Fruit fly (Drosophila melanogaster): ENCODE measurements around the gene CG4686.

CG4686 gene

DNA sequence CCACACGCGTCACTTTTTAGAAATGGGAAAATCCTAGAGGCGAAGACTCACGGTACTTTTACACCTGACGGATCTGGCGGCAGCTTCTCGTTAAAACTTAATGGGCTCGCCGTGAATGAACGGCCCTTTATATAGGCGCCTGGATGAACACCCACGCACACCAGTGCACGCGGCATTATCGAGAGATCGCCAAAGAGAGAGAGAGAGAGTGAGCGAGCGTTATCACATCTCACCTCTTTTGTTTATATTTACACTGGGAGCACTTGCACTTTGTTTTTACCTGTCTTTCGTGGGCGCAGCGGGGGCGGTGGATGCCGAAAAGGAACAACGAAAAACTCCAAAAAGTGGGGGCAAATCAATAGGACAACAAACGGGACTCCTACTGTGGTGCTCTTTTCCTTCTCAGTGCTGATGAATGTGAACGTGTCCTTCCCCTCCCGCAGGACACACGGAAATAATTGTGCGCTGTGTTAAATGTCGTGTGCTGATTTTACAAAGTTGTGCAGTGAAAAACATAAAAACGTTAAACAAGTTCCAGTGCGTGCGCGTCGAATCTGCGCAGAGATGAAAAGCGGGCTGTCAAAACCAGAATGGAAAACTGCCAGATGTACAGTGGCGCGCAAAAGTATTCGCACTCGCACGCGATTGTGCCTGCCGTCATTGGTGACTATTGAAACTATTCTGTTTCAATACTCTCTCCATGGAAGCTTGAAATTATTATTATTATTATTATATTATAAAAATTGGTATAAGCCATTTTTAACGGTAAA is 11.0 kb downstream of the CG4686 start, which contains the start of gene Mrp5 (continued):
- no peak for TF ChIP-seq CHES-1-like (GFP tag; optimal IDR thresholded peaks at IDR 0.05)
- TF ChIP-seq Hr39 (optimal IDR thresholded peaks at IDR 0.05), result no peak
- TF ChIP-seq Dip3 (GFP tag; optimal IDR thresholded peaks at IDR 0.05), result no peak
- no peak for TF ChIP-seq tup (GFP tag; optimal IDR thresholded peaks at IDR 0.05)
- TF ChIP-seq Six4 (GFP tag; optimal IDR thresholded peaks at IDR 0.05), result no peak
- no peak for TF ChIP-seq CG5245 (GFP tag; optimal IDR thresholded peaks at IDR 0.05)
- peak; percentile 24 for TF ChIP-seq gro (GFP tag; optimal IDR thresholded peaks at IDR 0.05)
- TF ChIP-seq CG31388 (GFP tag; optimal IDR thresholded peaks at IDR 0.05), result no peak
- peak; percentile 80 for TF ChIP-seq slbo (GFP tag; IDR thresholded peaks at IDR 0.05)
- TF ChIP-seq vnd (GFP tag; IDR thresholded peaks at IDR 0.05; ENCODE audit: partially characterized antibody), result no peak
- TF ChIP-seq ttk (GFP tag; IDR thresholded peaks at IDR 0.05), result 0 out of 2 replicates have a peak, but pooled peaks have one; percentile 12
- no peak for TF ChIP-seq CG13123 (GFP tag; optimal IDR thresholded peaks at IDR 0.05)
- TF ChIP-seq Ssrp (tag; optimal IDR thresholded peaks at IDR 0.05), result no peak
- no peak for TF ChIP-seq Mes4 (GFP tag; optimal IDR thresholded peaks at IDR 0.05)
- TF ChIP-seq oc (tag; optimal IDR thresholded peaks at IDR 0.05), result no peak
- no peak for TF ChIP-seq Dip2 (GFP tag; IDR thresholded peaks at IDR 0.05)
- TF ChIP-seq CG10979 (tag; optimal IDR thresholded peaks at IDR 0.05), result peak; percentile 20
- peak; percentile 60 for TF ChIP-seq Ada2b (GFP tag; IDR thresholded peaks at IDR 0.05)
- no peak for TF ChIP-seq nau (GFP tag; optimal IDR thresholded peaks at IDR 0.05)
- TF ChIP-seq maf-S (GFP tag; optimal IDR thresholded peaks at IDR 0.05), result no peak
- peak; percentile 63 for TF ChIP-seq sob (GFP tag; IDR thresholded peaks at IDR 0.05)
- TF ChIP-seq CG2202 (tag; optimal IDR thresholded peaks at IDR 0.05), result no peak
- TF ChIP-seq CG6272 (GFP tag; IDR thresholded peaks at IDR 0.05), result no peak
- TF ChIP-seq NC2α (GFP tag; optimal IDR thresholded peaks at IDR 0.05), result no peak
- no peak for TF ChIP-seq CG15601 (tag; optimal IDR thresholded peaks at IDR 0.05)
- no peak for TF ChIP-seq pb (GFP tag; optimal IDR thresholded peaks at IDR 0.05)
- TF ChIP-seq bowl (GFP tag; IDR thresholded peaks at IDR 0.05), result no peak
- TF ChIP-seq CG7786 (GFP tag; optimal IDR thresholded peaks at IDR 0.05), result no peak
- TF ChIP-seq CG1603 (tag; optimal IDR thresholded peaks at IDR 0.05), result no peak
- peak; percentile 53; the same call in 1 of the 2 replicates for TF ChIP-seq CG14014 (GFP tag; IDR thresholded peaks at IDR 0.05)
- TF ChIP-seq vfl (GFP tag; optimal IDR thresholded peaks at IDR 0.05), result no peak
- TF ChIP-seq CG6791 (GFP tag; IDR thresholded peaks at IDR 0.05; ENCODE audit: partially characterized antibody), result no peak
- TF ChIP-seq sqz (GFP tag; optimal IDR thresholded peaks at IDR 0.05), result no peak
- no peak for TF ChIP-seq psq (GFP tag; optimal IDR thresholded peaks at IDR 0.05)
- no peak for TF ChIP-seq CG9876 (GFP tag; optimal IDR thresholded peaks at IDR 0.05)
- TF ChIP-seq CG1647 (GFP tag; optimal IDR thresholded peaks at IDR 0.05), result no peak
- no peak for TF ChIP-seq Atf3 (GFP tag; optimal IDR thresholded peaks at IDR 0.05)
- peak; percentile 57 for TF ChIP-seq CG6689 (GFP tag; IDR thresholded peaks at IDR 0.05)
- TF ChIP-seq z (GFP tag; IDR thresholded peaks at IDR 0.05), result no peak
- no peak for TF ChIP-seq CG14965 (GFP tag; optimal IDR thresholded peaks at IDR 0.05; ENCODE audit: borderline replicate concordance)
- TF ChIP-seq CG7271 (tag; optimal IDR thresholded peaks at IDR 0.05), result no peak
- no peak for TF ChIP-seq zfh2 (GFP tag; optimal IDR thresholded peaks at IDR 0.05)
- peak; percentile 48 for TF ChIP-seq CG11696 (GFP tag; IDR thresholded peaks at IDR 0.05)
- peak; percentile 37 for TF ChIP-seq CG1602 (GFP tag; optimal IDR thresholded peaks at IDR 0.05)
- TF ChIP-seq luna (GFP tag; optimal IDR thresholded peaks at IDR 0.05), result no peak
- TF ChIP-seq mld (GFP tag; IDR thresholded peaks at IDR 0.05; ENCODE audit: partially characterized antibody), result no peak
- no peak for TF ChIP-seq Hr78 (GFP tag; optimal IDR thresholded peaks at IDR 0.05)
- peak; percentile 56 for TF ChIP-seq nom (GFP tag; optimal IDR thresholded peaks at IDR 0.05)
- TF ChIP-seq Hmr (GFP tag; optimal IDR thresholded peaks at IDR 0.05), result peak; percentile 52
- TF ChIP-seq CG4854 (GFP tag; optimal IDR thresholded peaks at IDR 0.05), result no peak
- TF ChIP-seq peb (GFP tag; IDR thresholded peaks at IDR 0.05), result 0 out of 2 replicates have a peak, but pooled peaks have one; percentile 12

All from whole organism, embryonic.